Worm (Caenorhabditis elegans) whole organism, young adult: Measurements from ENCODE around the gene clec-240.

Experiments
- D2030.7 ChIP-seq: fragments of 200-800 bp; sonication (Bioruptor generic); IDR thresholded peaks from 2 replicates; pipeline ENCODE4 v1.3.6; 2022; ENCODE audit warnings: missing genetic modification reagents, missing genetic modification characterization, missing compliant biosample characterization
- ama-1 ChIP-seq, 3 experiments: fragments of 150-350 bp in 1 of 3; sonication (generic microtip) in 2 of 3; optimal IDR thresholded peaks; 2 replicates each; lab custom pipeline; 2014 to 2018; ENCODE audit warnings: missing biosample characterization in 2 of 3, missing genetic modification characterization in 2 of 3, missing genetic modification reagents in 2 of 3
- cebp-1 ChIP-seq, 2 experiments: fragments of 200-800 bp in 1 of 2; sonication (Bioruptor generic) in 1 of 2; sonication (generic microtip) in 1 of 2; IDR thresholded peaks in 1 of 2; optimal IDR thresholded peaks in 1 of 2; 2 replicates each; pipeline versions ENCODE4 v1.3.6 to Lab custom; 2017 to 2022; ENCODE audit warnings: missing compliant biosample characterization in 2 of 2, missing genetic modification characterization in 2 of 2, mild to moderate bottlenecking in 1 of 2, missing genetic modification reagents in 1 of 2, moderate library complexity in 1 of 2
- dpl-1 ChIP-seq: fragments of 150-350 bp; optimal IDR thresholded peaks from 2 replicates; lab custom pipeline; 2014; ENCODE audit warnings: missing biosample characterization, missing genetic modification reagents, missing genetic modification characterization
- egrh-3 ChIP-seq: fragments of 200-800 bp; sonication (Bioruptor generic); IDR thresholded peaks from 2 replicates; pipeline ENCODE4 v1.3.6; 2022; ENCODE audit warnings: missing genetic modification reagents, missing genetic modification characterization, missing compliant biosample characterization
- lin-35 ChIP-seq, 3 experiments: fragments of 150-350 bp in 2 of 3; sonication (generic microtip) in 1 of 3; optimal IDR thresholded peaks; 2 replicates each; lab custom pipeline; 2014 to 2018; ENCODE audit warnings: missing biosample characterization in 3 of 3, missing genetic modification characterization in 3 of 3, missing genetic modification reagents in 3 of 3

- TF ChIP-seq cebp-1 (GFP tag; IDR thresholded peaks at IDR 0.05; lab: Robert Waterston, UW) (no peak), cebp-1 (tag; optimal IDR thresholded peaks at IDR 0.05; lab: Kevin White, UChicago) (no peak), lin-35 (GFP tag; optimal IDR thresholded peaks at IDR 0.05; lab: Kevin White, UChicago) (no peak), egrh-3 (GFP tag; lab: Robert Waterston, UW) (no peak), D2030.7 (GFP tag; lab: Robert Waterston, UW) (no peak), ama-1 (optimal IDR thresholded peaks at IDR 0.05; lab: Kevin White, UChicago) (no peak), ama-1 (GFP tag; optimal IDR thresholded peaks at IDR 0.05; lab: Kevin White, UChicago) (no peak), dpl-1 (GFP tag; lab: Kevin White, UChicago) (no peak)
These were observed 1.5 kb upstream of the clec-240 start, which contains the start of gene sri-69 for ce11 chrV:17008302-17008701.
